Worm (Caenorhabditis elegans) whole organism, mixed stage, embryonic: ENCODE measurements around the gene D2024.4.
A peak's percentile ranks its signal among the peaks of the same experiment; 100 is the strongest.
"Not testable (repeated sequence)": the region's sequence is repeated elsewhere in the genome, so short reads cannot be mapped to it uniquely, and the experiment has no call there.

Experiments used
- bed-3 ChIP-seq: fragments of 200-800 bp; sonication (Bioruptor generic); optimal IDR thresholded peaks from 3 replicates; lab custom pipeline; 2018; ENCODE audit warnings: mild to moderate bottlenecking, missing genetic modification characterization, moderate library complexity, missing compliant biosample characterization
- ceh-43 ChIP-seq: fragments of 200-800 bp; sonication (Bioruptor generic); optimal IDR thresholded peaks from 2 replicates; lab custom pipeline; 2018; ENCODE audit warnings: mild to moderate bottlenecking, missing genetic modification characterization, moderate library complexity, missing compliant biosample characterization
- ceh-83 ChIP-seq: fragments of 200-800 bp; sonication (Bioruptor generic); optimal IDR thresholded peaks from 2 replicates; lab custom pipeline; 2018; ENCODE audit warnings: mild to moderate bottlenecking, missing genetic modification characterization, missing compliant biosample characterization
- ces-1 ChIP-seq: fragments of 150-350 bp; optimal IDR thresholded peaks from 2 replicates; lab custom pipeline; 2014; ENCODE audit warnings: missing biosample characterization, missing genetic modification reagents, missing genetic modification characterization
- cnd-1 ChIP-seq: fragments of 200-800 bp; sonication (Bioruptor generic); optimal IDR thresholded peaks from 2 replicates; lab custom pipeline; 2018; ENCODE audit warnings: mild to moderate bottlenecking, missing genetic modification characterization, missing compliant biosample characterization
- drap-1 ChIP-seq: fragments of 200-800 bp; sonication (Bioruptor generic); optimal IDR thresholded peaks from 3 replicates; lab custom pipeline; 2018; ENCODE audit warnings: mild to moderate bottlenecking, missing genetic modification characterization, missing compliant biosample characterization
- elt-1 ChIP-seq: sonication (generic microtip); optimal IDR thresholded peaks from 2 replicates; lab custom pipeline; 2017; ENCODE audit warnings: missing genetic modification characterization, mild to moderate bottlenecking, missing compliant biosample characterization, antibody characterized with exemption, moderate library complexity, borderline replicate concordance; ENCODE audit not compliant: insufficient read depth
- flh-1 ChIP-seq: fragments of 200-800 bp; sonication (Bioruptor generic); optimal IDR thresholded peaks from 2 replicates; lab custom pipeline; 2018; ENCODE audit warnings: mild to moderate bottlenecking, missing genetic modification characterization, moderate library complexity, missing compliant biosample characterization
- hlh-1 ChIP-seq: fragments of 150-350 bp; optimal IDR thresholded peaks from 2 replicates; lab custom pipeline; 2014; ENCODE audit warnings: missing biosample characterization, missing genetic modification reagents, missing genetic modification characterization
- lin-13 ChIP-seq: fragments of 150-350 bp; optimal IDR thresholded peaks from 2 replicates; lab custom pipeline; 2014; ENCODE audit warnings: missing biosample characterization, missing genetic modification characterization
- lin-32 ChIP-seq: fragments of 200-800 bp; sonication (Bioruptor generic); optimal IDR thresholded peaks from 2 replicates; lab custom pipeline; 2018; ENCODE audit warnings: mild to moderate bottlenecking, missing genetic modification characterization, missing compliant biosample characterization
- lsy-2 ChIP-seq: fragments of 150-350 bp; optimal IDR thresholded peaks from 2 replicates; lab custom pipeline; 2014; ENCODE audit warnings: missing biosample characterization, missing genetic modification characterization
- mep-1 ChIP-seq: fragments of 150-350 bp; optimal IDR thresholded peaks from 2 replicates; lab custom pipeline; 2017; ENCODE audit warnings: missing biosample characterization, missing genetic modification reagents, missing genetic modification characterization, inconsistent platforms
- mls-2 ChIP-seq: sonication (generic microtip); optimal IDR thresholded peaks from 2 replicates; lab custom pipeline; 2016; ENCODE audit warnings: mild to moderate bottlenecking, missing genetic modification characterization, moderate library complexity, missing compliant biosample characterization
- nhr-12 ChIP-seq: fragments of 150-350 bp; optimal IDR thresholded peaks from 2 replicates; lab custom pipeline; 2014; ENCODE audit warnings: missing biosample characterization, missing genetic modification characterization
- nhr-237 ChIP-seq: fragments of 150-350 bp; optimal IDR thresholded peaks from 2 replicates; lab custom pipeline; 2014; ENCODE audit warnings: missing biosample characterization, missing genetic modification characterization
- nhr-28 ChIP-seq: fragments of 150-350 bp; optimal IDR thresholded peaks from 2 replicates; lab custom pipeline; 2014; ENCODE audit warnings: missing biosample characterization, missing genetic modification characterization
- sem-2 ChIP-seq: fragments of 200-800 bp; sonication (Bioruptor generic); optimal IDR thresholded peaks from 2 replicates; lab custom pipeline; 2018; ENCODE audit warnings: mild to moderate bottlenecking, missing genetic modification characterization, missing compliant biosample characterization
- snpc-4 ChIP-seq: fragments of 150-350 bp; optimal IDR thresholded peaks from 2 replicates; lab custom pipeline; 2014; ENCODE audit warnings: missing biosample characterization, missing genetic modification characterization
- sptf-1 ChIP-seq: sonication (generic microtip); optimal IDR thresholded peaks from 2 replicates; lab custom pipeline; 2017; ENCODE audit warnings: mild to moderate bottlenecking, missing genetic modification characterization, moderate library complexity, missing compliant biosample characterization
- tbx-8 ChIP-seq: fragments of 200-800 bp; sonication (Bioruptor generic); optimal IDR thresholded peaks from 2 replicates; lab custom pipeline; 2018; ENCODE audit warnings: mild to moderate bottlenecking, missing genetic modification characterization, moderate library complexity, missing compliant biosample characterization
- unc-120 ChIP-seq: sonication (generic microtip); optimal IDR thresholded peaks from 2 replicates; lab custom pipeline; 2017; ENCODE audit warnings: missing genetic modification characterization, missing compliant biosample characterization; ENCODE audit not compliant: poor library complexity, severe bottlenecking
- unc-39 ChIP-seq: fragments of 150-350 bp; optimal IDR thresholded peaks from 2 replicates; lab custom pipeline; 2014; ENCODE audit warnings: missing biosample characterization, missing genetic modification characterization
- unc-62 ChIP-seq: fragments of 150-350 bp; optimal IDR thresholded peaks from 2 replicates; lab custom pipeline; 2014; ENCODE audit warnings: missing biosample characterization, missing genetic modification reagents, missing genetic modification characterization
- zip-8 ChIP-seq: fragments of 150-350 bp; optimal IDR thresholded peaks from 2 replicates; lab custom pipeline; 2014; ENCODE audit warnings: missing biosample characterization, missing genetic modification characterization
- ztf-11 ChIP-seq: fragments of 150-350 bp; optimal IDR thresholded peaks from 2 replicates; lab custom pipeline; 2014; ENCODE audit warnings: missing biosample characterization, missing genetic modification characterization

Gene D2024.4

DNA sequence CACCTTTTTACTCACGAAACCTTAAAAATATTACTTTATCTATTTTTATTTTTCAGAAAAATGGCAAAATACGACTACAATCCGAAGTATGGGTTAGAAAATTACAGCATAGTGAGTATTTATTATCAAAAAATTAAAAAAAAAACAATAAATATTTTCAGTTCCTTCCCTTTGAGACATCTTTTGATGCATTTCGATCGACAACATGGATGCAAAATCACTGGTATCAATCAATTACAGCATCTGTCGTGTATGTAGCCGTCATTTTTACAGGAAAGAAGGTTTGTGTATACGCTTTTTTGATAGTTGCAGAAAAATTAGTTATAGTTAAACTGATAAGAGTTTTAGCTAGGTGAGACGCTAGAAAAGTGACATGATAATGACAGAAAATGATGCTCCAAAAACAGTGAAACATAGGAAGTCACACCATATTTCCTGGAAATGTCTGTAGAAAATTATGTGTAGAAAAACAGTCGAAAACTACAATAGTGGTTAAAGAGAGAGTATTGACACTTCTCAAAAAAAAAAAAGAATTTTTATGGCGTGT lies 6.7 kb downstream of the D2024.4 start, which contains the start of gene elo-3:
Gene elo-3 (plus strand): TSS at position 51 of the 547 bp plus-strand sequence.
- TF ChIP-seq nhr-12 (tag; lab: Kevin White, UChicago), result no peak
- no peak for TF ChIP-seq ces-1 (GFP tag; lab: Kevin White, UChicago)
- no peak for TF ChIP-seq drap-1 (GFP tag; lab: Kevin White, UChicago)
- no peak for TF ChIP-seq unc-120 (tag; lab: Kevin White, UChicago)

DNA sequence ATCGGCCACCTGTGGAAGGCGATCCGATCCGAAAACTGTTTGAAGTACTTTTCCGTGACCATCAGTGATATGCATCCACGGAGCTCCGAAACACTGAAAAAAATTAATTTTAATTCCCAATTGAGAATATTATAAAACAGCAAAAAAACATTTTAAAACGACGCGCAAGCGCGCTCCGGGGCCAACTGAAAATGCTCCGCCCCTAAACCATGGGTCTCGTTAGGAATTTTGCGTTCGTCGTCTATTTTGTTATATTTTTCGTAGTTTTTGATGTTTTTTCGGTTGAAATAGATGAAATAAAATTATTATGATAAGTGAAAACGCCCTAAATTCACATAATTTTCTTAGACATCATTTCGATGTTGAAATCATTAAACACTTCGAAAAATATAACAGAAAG lies 9.5 kb downstream of the D2024.4 start:
- TF ChIP-seq drap-1 (GFP tag; lab: Kevin White, UChicago), result no peak
- TF ChIP-seq mls-2 (tag; lab: Kevin White, UChicago), result no peak
- peak; percentile 36 for TF ChIP-seq ceh-83 (GFP tag; lab: Kevin White, UChicago)

DNA sequence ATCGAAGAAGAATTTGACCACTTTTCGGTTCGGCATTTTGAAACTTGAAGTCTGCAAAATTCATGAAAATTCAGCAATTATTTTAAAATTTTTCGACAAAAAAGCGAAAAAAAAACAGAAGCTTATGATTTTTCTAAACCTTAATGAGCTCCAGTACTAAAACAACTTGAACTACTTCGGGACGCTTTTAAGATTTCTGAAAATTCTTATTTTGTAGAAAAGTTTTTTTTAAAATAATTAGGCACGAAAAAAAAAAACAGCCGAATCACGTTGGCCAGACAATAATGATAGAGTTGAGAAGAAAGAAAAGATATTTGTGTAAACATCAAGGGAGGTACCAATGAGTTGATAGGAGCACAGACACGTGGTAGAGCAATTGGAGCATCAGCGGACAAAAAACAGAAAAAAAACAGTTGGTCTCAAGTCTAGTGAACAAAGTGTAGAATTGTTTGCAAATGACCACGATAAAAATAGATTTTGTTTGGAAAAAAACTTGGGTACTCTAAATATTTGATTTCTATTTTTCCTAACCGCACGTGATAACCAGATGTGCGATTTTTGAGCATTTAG lies 11.3 kb downstream of the D2024.4 start, which contains the start of gene gstk-2:
Gene gstk-2 (minus strand): TSS at position 51 of the 570 bp plus-strand sequence.
- TF ChIP-seq bed-3 (GFP tag; lab: Kevin White, UChicago) (no peak), hlh-1 (tag; lab: Kevin White, UChicago) (peak; percentile 35), sptf-1 (tag; lab: Kevin White, UChicago) (no peak), unc-39 (no peak), elt-1 (tag; lab: Kevin White, UChicago) (no peak)

DNA sequence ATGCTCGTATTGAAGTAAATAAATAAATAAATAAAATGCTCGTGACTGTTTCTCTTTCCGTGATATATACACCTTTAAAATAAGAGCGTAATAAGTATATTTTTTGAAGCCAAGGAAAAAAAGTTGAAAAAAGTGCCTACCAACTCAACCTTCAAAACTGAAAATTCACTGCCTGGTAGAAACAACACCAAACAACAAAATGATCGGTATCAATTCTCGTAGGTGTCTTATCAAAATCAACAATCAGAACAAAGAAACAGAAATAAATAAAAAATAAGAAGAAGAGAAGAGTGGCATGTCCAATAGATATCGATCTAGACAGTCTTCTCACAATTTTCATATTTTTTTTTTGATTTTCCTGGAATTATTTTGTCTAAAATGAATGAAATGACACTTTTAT lies 12.9 kb downstream of the D2024.4 start, which contains the start of gene afmd-1:
Gene afmd-1 (plus strand): TSS at position 316 of the 400 bp plus-strand sequence.
- TF ChIP-seq unc-62 (GFP tag; lab: Kevin White, UChicago) (no peak), bed-3 (GFP tag; lab: Kevin White, UChicago) (no peak)

DNA sequence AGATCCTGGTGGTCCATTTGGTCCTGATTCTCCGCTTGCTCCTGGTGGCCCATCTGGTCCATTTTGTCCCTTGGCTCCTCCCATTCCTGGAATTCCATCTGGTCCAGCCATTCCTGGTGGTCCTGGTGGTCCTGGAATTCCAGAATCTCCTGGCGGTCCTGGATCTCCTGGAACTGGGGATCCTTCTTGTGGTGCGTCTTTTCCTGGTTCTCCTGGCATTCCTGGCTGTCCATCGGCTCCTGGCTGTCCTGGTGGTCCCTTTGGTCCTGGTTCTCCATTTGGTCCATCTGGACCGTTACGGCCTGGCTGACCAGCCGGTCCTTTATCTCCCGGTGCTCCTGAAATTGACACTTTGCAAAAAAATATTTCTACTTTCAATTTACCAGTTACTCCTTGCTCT lies 14.6 kb downstream of the D2024.4 start:
- no peak for TF ChIP-seq lin-32 (GFP tag; lab: Kevin White, UChicago)
- TF ChIP-seq ceh-83 (GFP tag; lab: Kevin White, UChicago), result no peak
- TF ChIP-seq mep-1 (tag; lab: Kevin White, UChicago), result no peak
- no peak for TF ChIP-seq drap-1 (GFP tag; lab: Kevin White, UChicago)
- no peak for TF ChIP-seq cnd-1 (tag; lab: Kevin White, UChicago)
- TF ChIP-seq ztf-11, result no peak
- no peak for TF ChIP-seq elt-1 (tag; lab: Kevin White, UChicago)
- no peak for TF ChIP-seq ces-1 (GFP tag; lab: Kevin White, UChicago)
- TF ChIP-seq sptf-1 (tag; lab: Kevin White, UChicago), result no peak
- TF ChIP-seq snpc-4 (tag; lab: Kevin White, UChicago), result no peak
- TF ChIP-seq bed-3 (GFP tag; lab: Kevin White, UChicago), result no peak
- TF ChIP-seq sem-2 (GFP tag; lab: Kevin White, UChicago), result no peak

DNA sequence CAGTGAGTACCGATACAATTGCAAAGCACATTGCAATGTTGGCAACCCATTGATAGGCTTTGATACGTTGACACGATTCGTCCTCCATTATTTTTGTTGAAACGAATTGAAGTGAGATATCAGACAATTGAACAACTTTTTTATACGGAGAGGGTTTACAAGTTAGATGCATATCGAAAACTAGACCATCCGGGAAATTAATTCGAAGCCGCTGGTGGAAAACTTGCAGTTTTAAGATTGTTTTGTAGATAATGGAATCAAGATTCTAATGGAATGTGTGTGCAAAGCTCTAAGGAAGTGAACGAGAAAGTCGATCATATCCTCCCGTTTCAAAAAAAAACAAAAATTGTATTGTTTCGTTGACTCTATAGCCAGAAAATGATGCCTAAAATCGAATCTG lies 15.5 kb downstream of the D2024.4 start, which contains the start of gene col-114:
Gene col-114 (minus strand): TSS at position 101 of the 400 bp plus-strand sequence.
- TF ChIP-seq unc-39 (no peak), nhr-237 (no peak), zip-8 (tag; lab: Kevin White, UChicago) (no peak), mls-2 (tag; lab: Kevin White, UChicago) (no peak), sptf-1 (tag; lab: Kevin White, UChicago) (no peak), lin-32 (GFP tag; lab: Kevin White, UChicago) (no peak), ceh-83 (GFP tag; lab: Kevin White, UChicago) (no peak)
- TF ChIP-seq, all 35 proteins: peak for 0

DNA sequence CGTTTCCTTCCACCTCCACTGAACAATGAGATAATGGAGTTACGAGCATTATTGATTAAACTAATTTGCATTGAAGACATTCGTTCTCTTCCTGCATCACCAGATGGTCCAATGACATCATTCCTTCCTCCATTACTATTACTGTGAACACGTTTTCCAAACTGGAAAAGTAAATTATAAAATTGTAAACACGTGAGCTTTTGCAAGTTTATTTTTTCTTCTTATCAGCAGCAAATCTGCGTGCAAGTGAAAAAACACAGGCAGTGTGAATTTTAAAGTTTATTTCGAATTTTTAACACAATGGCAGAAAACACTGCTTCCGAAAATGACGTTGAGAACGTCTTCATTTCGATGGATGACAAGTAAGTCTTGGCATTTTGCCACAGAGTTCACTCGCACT lies 16.2 kb downstream of the D2024.4 start, which contains the start of gene D2024.1:
Gene D2024.1 (plus strand): TSS at position 301 of the 400 bp plus-strand sequence.
- not testable (repeated sequence) for TF ChIP-seq ceh-83, unc-62, tbx-8 (GFP tag; lab: Kevin White, UChicago)

DNA sequence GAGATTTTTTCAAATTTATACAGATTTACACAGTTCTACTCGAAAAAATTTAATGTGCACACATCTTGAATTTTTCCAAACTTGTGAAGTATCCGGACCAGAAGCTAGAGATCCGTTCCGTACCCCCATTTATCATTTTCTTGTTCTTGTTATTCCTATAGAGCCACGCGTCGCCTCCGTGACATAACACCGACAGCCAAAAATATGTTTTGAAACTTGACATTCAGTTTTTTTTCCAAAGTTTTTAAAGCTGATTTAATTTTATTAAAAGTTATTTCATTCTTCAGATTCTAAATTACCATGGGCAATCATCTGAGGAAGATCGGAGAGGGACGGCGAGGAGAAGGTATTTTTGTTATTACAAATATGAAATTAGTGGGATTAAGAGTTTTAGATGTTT lies 19.1 kb downstream of the D2024.4 start, which contains the start of gene D2024.18:
Gene D2024.18 (plus strand): TSS at position 301 of the 400 bp plus-strand sequence.
- TF ChIP-seq lin-13 (tag; lab: Kevin White, UChicago), result no peak
- TF ChIP-seq ceh-43 (GFP tag; lab: Kevin White, UChicago), result no peak
- no peak for TF ChIP-seq lsy-2
- TF ChIP-seq snpc-4 (tag; lab: Kevin White, UChicago), result no peak
- TF ChIP-seq unc-62 (GFP tag; lab: Kevin White, UChicago), result no peak
- TF ChIP-seq nhr-28 (tag; lab: Kevin White, UChicago), result no peak
- TF ChIP-seq ceh-83 (GFP tag; lab: Kevin White, UChicago), result no peak
- no peak for TF ChIP-seq flh-1 (GFP tag; lab: Kevin White, UChicago)
